Fruit fly (Drosophila melanogaster): Measurements from ENCODE around the gene dop.

dop gene

dm6 chr3L:15624097-15624496 is 58.3 kb downstream of the dop start:
- no peak for TF ChIP-seq Snoo (tag; optimal IDR thresholded peaks at IDR 0.05)
- no peak for TF ChIP-seq fd96Ca (GFP tag; IDR thresholded peaks at IDR 0.05)
- peak; percentile 11; the same call in 1 of the 3 replicates for TF ChIP-seq CG4496 (GFP tag; IDR thresholded peaks at IDR 0.05)

DNA sequence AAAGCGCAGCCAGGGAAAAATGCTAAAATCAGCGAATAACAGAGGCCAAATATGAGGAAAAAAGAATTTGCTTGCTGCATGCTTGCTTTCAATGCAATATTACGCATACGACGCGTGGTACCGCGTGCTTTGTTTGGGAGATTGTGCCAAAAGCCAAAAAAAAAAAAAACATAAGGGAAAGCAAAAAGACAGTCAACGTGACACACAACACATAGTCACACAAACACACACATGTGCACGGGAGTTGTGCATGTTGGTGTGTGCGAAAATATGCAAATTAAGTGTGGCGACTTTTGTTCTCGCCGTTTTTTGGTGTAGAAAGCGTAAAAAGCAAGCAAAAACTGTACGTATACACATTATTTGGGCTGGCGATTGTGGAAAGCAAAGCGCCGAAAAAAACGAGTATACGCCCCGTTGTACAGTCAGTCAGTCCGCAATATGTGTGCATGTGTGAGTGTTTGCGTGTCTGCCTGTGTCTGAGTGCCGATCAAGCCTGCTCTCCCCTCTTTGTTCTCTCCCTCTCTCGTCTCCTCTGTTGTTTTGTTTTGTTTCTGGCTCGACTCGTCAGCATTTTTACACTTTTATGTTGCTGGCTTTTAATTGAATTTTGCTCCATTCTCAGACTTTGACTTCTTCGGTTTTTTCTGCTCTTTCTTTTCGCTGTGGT is 59.3 kb downstream of the dop start:
- TF ChIP-seq D1 (tag; optimal IDR thresholded peaks at IDR 0.05), result no peak
- peak; percentile 65; the same call in 2 of the 3 replicates for TF ChIP-seq CG4496 (GFP tag; IDR thresholded peaks at IDR 0.05)

All from whole organism, pupa.